Worm (Caenorhabditis elegans) whole organism, young adult: ENCODE results near the gene kap-1.
A peak's percentile ranks its signal among the peaks of the same experiment; 100 is the strongest.

ENCODE experiments used
- F23B12.7 ChIP-seq: sonication (generic microtip); optimal IDR thresholded peaks from 2 replicates; lab custom pipeline; 2017; ENCODE audit warnings: missing genetic modification characterization, mild to moderate bottlenecking, missing compliant biosample characterization, antibody characterized with exemption, moderate library complexity; ENCODE audit not compliant: insufficient read depth
- F49E8.2 ChIP-seq: sonication (generic microtip); optimal IDR thresholded peaks from 3 replicates; lab custom pipeline; 2017; ENCODE audit warnings: missing genetic modification characterization, mild to moderate bottlenecking, missing compliant biosample characterization, antibody characterized with exemption, moderate library complexity; ENCODE audit not compliant: insufficient read depth
- F55B11.4 ChIP-seq: sonication (generic microtip); optimal IDR thresholded peaks from 2 replicates; lab custom pipeline; 2016; ENCODE audit warnings: missing compliant biosample characterization, missing genetic modification characterization, borderline replicate concordance; ENCODE audit not compliant: insufficient read depth
- K12H6.12 ChIP-seq: fragments of 200-800 bp; sonication (Bioruptor generic); optimal IDR thresholded peaks from 2 replicates; lab custom pipeline; 2018; ENCODE audit warnings: mild to moderate bottlenecking, missing genetic modification characterization, missing compliant biosample characterization
- T26A5.8 ChIP-seq: sonication (generic microtip); optimal IDR thresholded peaks from 2 replicates; lab custom pipeline; 2016; ENCODE audit warnings: missing genetic modification characterization, missing compliant biosample characterization
- Y56A3A.18 ChIP-seq: fragments of 200-800 bp; sonication (Bioruptor generic); IDR thresholded peaks from 2 replicates; pipeline ENCODE4 v1.3.6; 2022; ENCODE audit warnings: missing genetic modification reagents, missing genetic modification characterization, missing compliant biosample characterization
- ama-1 ChIP-seq, 3 experiments: fragments of 150-350 bp in 1 of 3; sonication (generic microtip) in 2 of 3; optimal IDR thresholded peaks; 2 replicates each; lab custom pipeline; 2014 to 2018; ENCODE audit warnings: missing biosample characterization in 2 of 3, missing genetic modification characterization in 2 of 3, missing genetic modification reagents in 2 of 3
- aptf-2 ChIP-seq: fragments of 200-800 bp; sonication (Bioruptor generic); conservative IDR thresholded peaks from 2 replicates; pipeline ENCODE4 v1.3.6; 2022; ENCODE audit warnings: missing genetic modification reagents, missing genetic modification characterization, missing compliant biosample characterization
- atf-7 ChIP-seq: sonication (generic microtip); optimal IDR thresholded peaks from 2 replicates; lab custom pipeline; 2017; ENCODE audit warnings: mild to moderate bottlenecking, missing genetic modification characterization, missing compliant biosample characterization
- attf-3 ChIP-seq: fragments of 200-800 bp; sonication (Bioruptor generic); conservative IDR thresholded peaks from 2 replicates; pipeline ENCODE4 v1.3.6; 2022; ENCODE audit warnings: missing genetic modification reagents, missing genetic modification characterization, missing compliant biosample characterization
- bed-1 ChIP-seq: fragments of 200-800 bp; sonication (Bioruptor generic); IDR thresholded peaks from 2 replicates; pipeline ENCODE4 v1.3.6; 2022; ENCODE audit warnings: missing genetic modification reagents, missing genetic modification characterization, missing compliant biosample characterization
- bed-2 ChIP-seq: fragments of 200-800 bp; sonication (Bioruptor generic); IDR thresholded peaks from 2 replicates; pipeline ENCODE4 v1.3.6; 2022; ENCODE audit warnings: missing genetic modification reagents, missing genetic modification characterization, missing compliant biosample characterization
- cebp-2 ChIP-seq: fragments of 200-800 bp; sonication (Bioruptor generic); IDR thresholded peaks from 2 replicates; pipeline ENCODE4 v1.3.6; 2022; ENCODE audit warnings: missing genetic modification characterization, missing compliant biosample characterization
- ceh-100 ChIP-seq: fragments of 200-800 bp; sonication (Bioruptor generic); IDR thresholded peaks from 2 replicates; pipeline ENCODE4 v1.3.6; 2022; ENCODE audit warnings: missing genetic modification reagents, missing genetic modification characterization, missing compliant biosample characterization
- ceh-40 ChIP-seq: fragments of 200-800 bp; sonication (Bioruptor generic); IDR thresholded peaks from 2 replicates; pipeline ENCODE4 v1.3.6; 2022; ENCODE audit warnings: missing genetic modification characterization, missing compliant biosample characterization
- ceh-91 ChIP-seq: fragments of 200-800 bp; sonication (Bioruptor generic); IDR thresholded peaks from 2 replicates; pipeline ENCODE4 v1.3.6; 2022; ENCODE audit warnings: missing genetic modification reagents, missing genetic modification characterization, missing compliant biosample characterization
- dpff-1 ChIP-seq: sonication (generic microtip); optimal IDR thresholded peaks from 2 replicates; lab custom pipeline; 2017; ENCODE audit warnings: mild to moderate bottlenecking, missing genetic modification characterization, missing compliant biosample characterization
- dpl-1 ChIP-seq: fragments of 150-350 bp; optimal IDR thresholded peaks from 2 replicates; lab custom pipeline; 2014; ENCODE audit warnings: missing biosample characterization, missing genetic modification reagents, missing genetic modification characterization
- efl-1 ChIP-seq: fragments of 150-350 bp; optimal IDR thresholded peaks from 2 replicates; lab custom pipeline; 2014; ENCODE audit warnings: missing biosample characterization, missing genetic modification reagents, missing genetic modification characterization
- egrh-3 ChIP-seq: fragments of 200-800 bp; sonication (Bioruptor generic); IDR thresholded peaks from 2 replicates; pipeline ENCODE4 v1.3.6; 2022; ENCODE audit warnings: missing genetic modification reagents, missing genetic modification characterization, missing compliant biosample characterization
- ekl-4 ChIP-seq: fragments of 200-800 bp; sonication (Bioruptor generic); IDR thresholded peaks from 2 replicates; pipeline ENCODE4 v1.3.6; 2022; ENCODE audit warnings: missing genetic modification reagents, missing genetic modification characterization, missing compliant biosample characterization
- hlh-26 ChIP-seq: fragments of 200-800 bp; sonication (Bioruptor generic); conservative IDR thresholded peaks from 2 replicates; pipeline ENCODE4 v1.3.6; 2022; ENCODE audit warnings: missing genetic modification reagents, missing genetic modification characterization, missing compliant biosample characterization
- hmg-1.2 ChIP-seq: fragments of 200-800 bp; sonication (Bioruptor generic); IDR thresholded peaks from 2 replicates; pipeline ENCODE4 v1.3.6; 2022; ENCODE audit warnings: missing genetic modification reagents, missing genetic modification characterization, missing compliant biosample characterization
- hrde-1 ChIP-seq: sonication (generic microtip); optimal IDR thresholded peaks from 2 replicates; lab custom pipeline; 2016; ENCODE audit warnings: missing genetic modification characterization, mild to moderate bottlenecking, missing compliant biosample characterization, moderate library complexity, missing genotype, missing genetic modification reagents, borderline replicate concordance
- hsf-1 ChIP-seq: fragments of 200-800 bp; sonication (Bioruptor generic); IDR thresholded peaks from 2 replicates; pipeline ENCODE4 v1.3.6; 2022; ENCODE audit warnings: missing genetic modification reagents, missing genetic modification characterization, missing compliant biosample characterization
- let-526 ChIP-seq: fragments of 200-800 bp; sonication (Bioruptor generic); IDR thresholded peaks from 2 replicates; pipeline ENCODE4 v1.3.6; 2022; ENCODE audit warnings: missing genetic modification reagents, missing genetic modification characterization, missing compliant biosample characterization
- lin-26 ChIP-seq: fragments of 200-800 bp; sonication (Bioruptor generic); IDR thresholded peaks from 2 replicates; pipeline ENCODE4 v1.3.6; 2022; ENCODE audit warnings: missing genetic modification reagents, missing genetic modification characterization, missing compliant biosample characterization
- lin-35 ChIP-seq, 3 experiments: fragments of 150-350 bp in 2 of 3; sonication (generic microtip) in 1 of 3; optimal IDR thresholded peaks; 2 replicates each; lab custom pipeline; 2014 to 2018; ENCODE audit warnings: missing biosample characterization in 3 of 3, missing genetic modification characterization in 3 of 3, missing genetic modification reagents in 3 of 3
- lin-54 ChIP-seq: fragments of 200-800 bp; sonication (Bioruptor generic); optimal IDR thresholded peaks from 2 replicates; lab custom pipeline; 2018; ENCODE audit warnings: mild to moderate bottlenecking, missing genetic modification characterization, missing compliant biosample characterization
- mxl-1 ChIP-seq: sonication (generic microtip); optimal IDR thresholded peaks from 2 replicates; lab custom pipeline; 2016; ENCODE audit warnings: missing genetic modification characterization, missing compliant biosample characterization
- nfya-1 ChIP-seq: sonication (generic microtip); optimal IDR thresholded peaks from 2 replicates; lab custom pipeline; 2017; ENCODE audit warnings: antibody characterized with exemption, missing compliant biosample characterization, missing genetic modification characterization, borderline replicate concordance; ENCODE audit not compliant: insufficient read depth
- nfyb-1 ChIP-seq: fragments of 200-800 bp; sonication (Bioruptor generic); IDR thresholded peaks from 2 replicates; pipeline ENCODE4 v1.3.6; 2022; ENCODE audit warnings: missing genetic modification reagents, missing genetic modification characterization, missing compliant biosample characterization
- nhr-120 ChIP-seq: fragments of 200-800 bp; sonication (Bioruptor generic); IDR thresholded peaks from 2 replicates; pipeline ENCODE4 v1.3.6; 2022; ENCODE audit warnings: missing genetic modification characterization, missing compliant biosample characterization
- nhr-179 ChIP-seq: sonication (generic microtip); optimal IDR thresholded peaks from 2 replicates; lab custom pipeline; 2016; ENCODE audit warnings: mild to moderate bottlenecking, missing genetic modification characterization, missing compliant biosample characterization
- nhr-80 ChIP-seq: sonication (generic microtip); optimal IDR thresholded peaks from 2 replicates; lab custom pipeline; 2016; ENCODE audit warnings: missing genetic modification characterization, missing compliant biosample characterization
- rcor-1 ChIP-seq: fragments of 200-800 bp; sonication (Bioruptor generic); IDR thresholded peaks from 2 replicates; pipeline ENCODE4 v1.3.6; 2022; ENCODE audit warnings: missing genetic modification reagents, missing genetic modification characterization, missing compliant biosample characterization
- repo-1 ChIP-seq: sonication (generic microtip); optimal IDR thresholded peaks from 2 replicates; lab custom pipeline; 2017; ENCODE audit warnings: mild to moderate bottlenecking, missing genetic modification characterization, missing compliant biosample characterization
- sea-2 ChIP-seq: fragments of 200-800 bp; sonication (Bioruptor generic); IDR thresholded peaks from 2 replicates; pipeline ENCODE4 v1.3.6; 2022; ENCODE audit warnings: missing genetic modification characterization, missing compliant biosample characterization
- snpc-1.1 ChIP-seq: sonication (generic microtip); optimal IDR thresholded peaks from 2 replicates; lab custom pipeline; 2017; ENCODE audit warnings: missing genetic modification characterization, mild to moderate bottlenecking, missing compliant biosample characterization, antibody characterized with exemption, moderate library complexity, missing genotype, missing genetic modification reagents; ENCODE audit not compliant: insufficient read depth
- snpc-1.3 ChIP-seq: sonication (generic microtip); optimal IDR thresholded peaks from 2 replicates; lab custom pipeline; 2017; ENCODE audit warnings: missing genetic modification characterization, mild to moderate bottlenecking, missing compliant biosample characterization, antibody characterized with exemption, moderate library complexity, missing genotype, missing genetic modification reagents; ENCODE audit not compliant: insufficient read depth
- snpc-4 ChIP-seq, 5 experiments: fragments of 150-350 bp in 1 of 5; sonication (generic microtip) in 4 of 5; optimal IDR thresholded peaks; 2 replicates each; lab custom pipeline; 2014 to 2018; ENCODE audit warnings: missing genetic modification characterization in 5 of 5, missing biosample characterization in 3 of 5, antibody characterized with exemption in 2 of 5, mild to moderate bottlenecking in 2 of 5, missing compliant biosample characterization in 2 of 5, missing genotype in 2 of 5, moderate library complexity in 2 of 5, missing genetic modification reagents in 1 of 5
- tbp1 ChIP-seq: fragments of 200-800 bp; sonication (Bioruptor generic); optimal IDR thresholded peaks from 2 replicates; lab custom pipeline; 2018; ENCODE audit warnings: mild to moderate bottlenecking, missing genetic modification characterization, missing compliant biosample characterization
- unc-130 ChIP-seq: sonication (generic microtip); optimal IDR thresholded peaks from 2 replicates; lab custom pipeline; 2016; ENCODE audit warnings: missing genetic modification reagents, missing genetic modification characterization, missing compliant biosample characterization
- unc-62 ChIP-seq: fragments of 150-350 bp; optimal IDR thresholded peaks from 2 replicates; lab custom pipeline; 2014; ENCODE audit warnings: missing biosample characterization, missing genetic modification reagents, missing genetic modification characterization
- zfh-2 ChIP-seq: fragments of 200-800 bp; sonication (Bioruptor generic); conservative IDR thresholded peaks from 2 replicates; pipeline ENCODE4 v1.3.6; 2022; ENCODE audit warnings: missing genetic modification reagents, missing genetic modification characterization, missing compliant biosample characterization
- ztf-26 ChIP-seq: sonication (generic microtip); optimal IDR thresholded peaks from 2 replicates; lab custom pipeline; 2017; ENCODE audit warnings: missing genetic modification characterization, missing compliant biosample characterization

The kap-1 gene

ce11 chrIII:7338693-7339092 is at the start of gene kap-1:
TSS of gene kap-1 (plus strand) at chrIII:7338835.
- TF ChIP-seq unc-62 (GFP tag; lab: Kevin White, UChicago) (no peak), snpc-4 (GFP tag; optimal IDR thresholded peaks at IDR 0.05; lab: Kevin White, UChicago) (peak; percentile 18), snpc-4 (tag; optimal IDR thresholded peaks at IDR 0.05; lab: Kevin White, UChicago) (peak in 1 of 4 experiments; percentile 42), nfya-1 (tag; lab: Kevin White, UChicago) (no peak), hlh-26 (0 out of 2 replicates have a peak, but pooled peaks have one; percentile 32), ekl-4 (GFP tag; lab: Robert Waterston, UW) (peak; percentile 51; the same call in 1 of the 2 replicates), atf-7 (tag; lab: Kevin White, UChicago) (peak; percentile 43), lin-54 (GFP tag; lab: Kevin White, UChicago) (peak; percentile 29), bed-1 (GFP tag; lab: Robert Waterston, UW) (no peak), hsf-1 (GFP tag; lab: Robert Waterston, UW) (peak; percentile 60), aptf-2 (GFP tag; lab: Robert Waterston, UW) (no peak), nhr-80 (no peak), let-526 (peak; percentile 79; the same call in 1 of the 2 replicates), hmg-1.2 (GFP tag; lab: Robert Waterston, UW) (peak; percentile 52), bed-2 (GFP tag; lab: Robert Waterston, UW) (no peak), snpc-1.3 (peak; percentile 7), snpc-1.1 (tag; lab: Kevin White, UChicago) (no peak), lin-26 (peak; percentile 71; the same call in 1 of the 2 replicates), K12H6.12 (tag; lab: Kevin White, UChicago) (no peak), egrh-3 (no peak), ceh-91 (GFP tag; lab: Robert Waterston, UW) (no peak), dpff-1 (tag; lab: Kevin White, UChicago) (peak; percentile 62), nhr-120 (GFP tag; lab: Robert Waterston, UW) (0 out of 2 replicates have a peak, but pooled peaks have one; percentile 12), efl-1 (GFP tag; lab: Kevin White, UChicago) (no peak), mxl-1 (no peak), attf-3 (GFP tag; lab: Robert Waterston, UW) (0 out of 2 replicates have a peak, but pooled peaks have one; percentile 20), ceh-40 (GFP tag; lab: Robert Waterston, UW) (no peak), lin-35 (GFP tag; optimal IDR thresholded peaks at IDR 0.05; lab: Kevin White, UChicago) (peak in 1 of 3 experiments; percentile 42), tbp1 (GFP tag; lab: Kevin White, UChicago) (peak; percentile 32), rcor-1 (no peak), cebp-2 (GFP tag; lab: Robert Waterston, UW) (peak; percentile 2; the same call in 1 of the 2 replicates), nhr-179 (tag; lab: Kevin White, UChicago) (no peak), F55B11.4 (no peak), T26A5.8 (tag; lab: Kevin White, UChicago) (peak; percentile 20), dpl-1 (GFP tag; lab: Kevin White, UChicago) (no peak), F49E8.2 (peak; percentile 22), repo-1 (tag; lab: Kevin White, UChicago) (peak; percentile 73), ceh-100 (peak; percentile 21; the same call in 1 of the 2 replicates), sea-2 (GFP tag; lab: Robert Waterston, UW) (no peak), ztf-26 (tag; lab: Kevin White, UChicago) (no peak), unc-130 (GFP tag; lab: Kevin White, UChicago) (no peak), nfyb-1 (peak; percentile 44; the same call in 1 of the 2 replicates), zfh-2 (GFP tag; lab: Robert Waterston, UW) (no peak), F23B12.7 (tag; lab: Kevin White, UChicago) (no peak), Y56A3A.18 (GFP tag; lab: Robert Waterston, UW) (peak; percentile 89; the same call in 1 of the 2 replicates), hrde-1 (tag; lab: Kevin White, UChicago) (peak; percentile 58), ama-1 (optimal IDR thresholded peaks at IDR 0.05; lab: Kevin White, UChicago) (peak; percentile 78), ama-1 (GFP tag; optimal IDR thresholded peaks at IDR 0.05; lab: Kevin White, UChicago) (peak in 1 of 2 experiments; percentile 78)
